Worm (Caenorhabditis elegans) whole organism, early embryonic: ENCODE measurements around the gene pos-1.

Source experiments
- B0310.2 ChIP-seq: sonication (generic microtip); optimal IDR thresholded peaks from 2 replicates; lab custom pipeline; 2016; ENCODE audit warnings: mild to moderate bottlenecking, missing genetic modification characterization, missing compliant biosample characterization
- aly-1 ChIP-seq: sonication (generic microtip); optimal IDR thresholded peaks from 2 replicates; lab custom pipeline; 2016; ENCODE audit warnings: missing genetic modification characterization, missing compliant biosample characterization
- ama-1 ChIP-seq: fragments of 150-350 bp; optimal IDR thresholded peaks from 2 replicates; lab custom pipeline; 2014
- ceh-13 ChIP-seq: fragments of 200-800 bp; sonication (Bioruptor generic); optimal IDR thresholded peaks from 2 replicates; lab custom pipeline; 2018; ENCODE audit warnings: mild to moderate bottlenecking, missing genetic modification characterization, missing compliant biosample characterization
- ceh-36 ChIP-seq: sonication (generic microtip); optimal IDR thresholded peaks from 2 replicates; lab custom pipeline; 2016; ENCODE audit warnings: missing genetic modification characterization, inconsistent platforms, missing compliant biosample characterization
- hmbx-1 ChIP-seq: sonication (generic microtip); optimal IDR thresholded peaks from 2 replicates; lab custom pipeline; 2016; ENCODE audit warnings: mild to moderate bottlenecking, missing genetic modification characterization, missing compliant biosample characterization
- tra-4 ChIP-seq: sonication (generic microtip); optimal IDR thresholded peaks from 2 replicates; lab custom pipeline; 2017; ENCODE audit warnings: missing genetic modification characterization, missing compliant biosample characterization

ce11 chrV:8462074-8462473 lies 48.2 kb downstream of the pos-1 start, which contains the start of the genes dnj-22 and natc-1:
- TF ChIP-seq tra-4 (tag; lab: Kevin White, UChicago) (no peak), ama-1 (no peak), B0310.2 (tag; lab: Kevin White, UChicago) (no peak), ceh-13 (GFP tag; lab: Kevin White, UChicago) (no peak), ceh-36 (tag; lab: Kevin White, UChicago) (no peak), hmbx-1 (tag; lab: Kevin White, UChicago) (no peak), aly-1 (tag; lab: Kevin White, UChicago) (no peak)
